Worm (Caenorhabditis elegans) whole organism, L3 larva: ENCODE data around the gene T26H8.4.

ENCODE experiments used
- ama-1 ChIP-seq: fragments of 150-350 bp; optimal IDR thresholded peaks from 2 replicates; lab custom pipeline; 2018
- ceh-28 ChIP-seq: fragments of 150-350 bp; optimal IDR thresholded peaks from 2 replicates; lab custom pipeline; 2014; ENCODE audit warnings: missing biosample characterization, missing genetic modification reagents, missing genetic modification characterization
- ceh-82 ChIP-seq: fragments of 150-350 bp; optimal IDR thresholded peaks from 2 replicates; lab custom pipeline; 2014; ENCODE audit warnings: missing biosample characterization, missing genetic modification characterization
- daf-12 ChIP-seq: fragments of 150-350 bp; optimal IDR thresholded peaks from 2 replicates; lab custom pipeline; 2014; ENCODE audit warnings: missing biosample characterization, missing genetic modification reagents, missing genetic modification characterization
- egl-5 ChIP-seq: fragments of 150-350 bp; optimal IDR thresholded peaks from 2 replicates; lab custom pipeline; 2017; ENCODE audit warnings: missing biosample characterization, missing genetic modification reagents, missing genetic modification characterization, inconsistent platforms
- elt-1 ChIP-seq: fragments of 150-350 bp; optimal IDR thresholded peaks from 2 replicates; lab custom pipeline; 2014; ENCODE audit warnings: missing biosample characterization, missing genetic modification characterization
- elt-2 ChIP-seq: sonication (generic microtip); optimal IDR thresholded peaks from 2 replicates; lab custom pipeline; 2016; ENCODE audit warnings: missing genetic modification reagents, mild to moderate bottlenecking, missing genetic modification characterization, missing compliant biosample characterization
- eor-1 ChIP-seq, 2 experiments: fragments of 150-350 bp; optimal IDR thresholded peaks; 2 replicates each; lab custom pipeline; 2014 to 2018; ENCODE audit warnings: missing biosample characterization in 2 of 2, missing genetic modification characterization in 2 of 2
- fkh-2 ChIP-seq: fragments of 150-350 bp; optimal IDR thresholded peaks from 2 replicates; lab custom pipeline; 2014; ENCODE audit warnings: missing biosample characterization, missing genetic modification reagents, missing genetic modification characterization
- fos-1 ChIP-seq: fragments of 150-350 bp; optimal IDR thresholded peaks from 2 replicates; lab custom pipeline; 2014; ENCODE audit warnings: missing biosample characterization, missing genetic modification characterization
- hmg-11 ChIP-seq: sonication (generic microtip); optimal IDR thresholded peaks from 2 replicates; lab custom pipeline; 2016; ENCODE audit warnings: missing genetic modification characterization, missing compliant biosample characterization
- jun-1 ChIP-seq: fragments of 150-350 bp; optimal IDR thresholded peaks from 2 replicates; lab custom pipeline; 2014; ENCODE audit warnings: missing biosample characterization, missing genetic modification reagents, missing genetic modification characterization
- lin-15B ChIP-seq: fragments of 150-350 bp; optimal IDR thresholded peaks from 2 replicates; lab custom pipeline; 2014; ENCODE audit warnings: missing biosample characterization, missing genetic modification characterization
- lin-39 ChIP-seq: fragments of 150-350 bp; optimal IDR thresholded peaks from 2 replicates; lab custom pipeline; 2018; ENCODE audit warnings: missing biosample characterization, missing genetic modification reagents, missing genetic modification characterization
- mml-1 ChIP-seq: fragments of 150-350 bp; sonication (generic microtip); optimal IDR thresholded peaks from 3 replicates; lab custom pipeline; 2014; ENCODE audit warnings: missing biosample characterization, missing genetic modification characterization
- nhr-11 ChIP-seq: fragments of 150-350 bp; optimal IDR thresholded peaks from 2 replicates; lab custom pipeline; 2014; ENCODE audit warnings: missing biosample characterization, missing genetic modification characterization
- nhr-23 ChIP-seq: fragments of 150-350 bp; optimal IDR thresholded peaks from 2 replicates; lab custom pipeline; 2014; ENCODE audit warnings: missing biosample characterization, missing genetic modification reagents, missing genetic modification characterization
- nhr-237 ChIP-seq: fragments of 150-350 bp; optimal IDR thresholded peaks from 2 replicates; lab custom pipeline; 2014; ENCODE audit warnings: missing biosample characterization, missing genetic modification characterization
- nhr-25 ChIP-seq: sonication (generic microtip); optimal IDR thresholded peaks from 2 replicates; lab custom pipeline; 2017; ENCODE audit warnings: missing biosample characterization, missing genetic modification characterization
- nhr-28 ChIP-seq: fragments of 150-350 bp; optimal IDR thresholded peaks from 2 replicates; lab custom pipeline; 2014; ENCODE audit warnings: missing biosample characterization, missing genetic modification characterization
- nhr-43 ChIP-seq: sonication (generic microtip); optimal IDR thresholded peaks from 2 replicates; lab custom pipeline; 2016; ENCODE audit warnings: mild to moderate bottlenecking, missing genetic modification characterization, missing compliant biosample characterization; ENCODE audit not compliant: poor library complexity, severe bottlenecking
- nhr-67 ChIP-seq: fragments of 150-350 bp; optimal IDR thresholded peaks from 2 replicates; lab custom pipeline; 2014; ENCODE audit warnings: missing biosample characterization, missing genetic modification characterization
- pha-4 ChIP-seq: fragments of 150-350 bp; optimal IDR thresholded peaks from 2 replicates; lab custom pipeline; 2014; ENCODE audit warnings: missing biosample characterization, missing genetic modification reagents, missing genetic modification characterization
- pqm-1 ChIP-seq: fragments of 150-350 bp; optimal IDR thresholded peaks from 2 replicates; lab custom pipeline; 2017; ENCODE audit warnings: missing biosample characterization, missing genetic modification characterization, inconsistent platforms
- skn-1 ChIP-seq: fragments of 150-350 bp; optimal IDR thresholded peaks from 2 replicates; lab custom pipeline; 2014; ENCODE audit warnings: missing biosample characterization, missing genetic modification characterization
- snpc-4 ChIP-seq: fragments of 150-350 bp; optimal IDR thresholded peaks from 2 replicates; lab custom pipeline; 2014; ENCODE audit warnings: missing biosample characterization, missing genetic modification characterization
- unc-39 ChIP-seq: sonication (generic microtip); optimal IDR thresholded peaks from 4 replicates; lab custom pipeline; 2017; ENCODE audit warnings: missing biosample characterization, missing genetic modification characterization
- unc-62 ChIP-seq: fragments of 150-350 bp; sonication (generic microtip); optimal IDR thresholded peaks from 4 replicates; lab custom pipeline; 2014; ENCODE audit warnings: missing biosample characterization, missing genetic modification reagents, missing genetic modification characterization
- ztf-4 ChIP-seq: fragments of 150-350 bp; optimal IDR thresholded peaks from 2 replicates; lab custom pipeline; 2014; ENCODE audit warnings: missing biosample characterization, missing genetic modification characterization

Gene T26H8.4

DNA sequence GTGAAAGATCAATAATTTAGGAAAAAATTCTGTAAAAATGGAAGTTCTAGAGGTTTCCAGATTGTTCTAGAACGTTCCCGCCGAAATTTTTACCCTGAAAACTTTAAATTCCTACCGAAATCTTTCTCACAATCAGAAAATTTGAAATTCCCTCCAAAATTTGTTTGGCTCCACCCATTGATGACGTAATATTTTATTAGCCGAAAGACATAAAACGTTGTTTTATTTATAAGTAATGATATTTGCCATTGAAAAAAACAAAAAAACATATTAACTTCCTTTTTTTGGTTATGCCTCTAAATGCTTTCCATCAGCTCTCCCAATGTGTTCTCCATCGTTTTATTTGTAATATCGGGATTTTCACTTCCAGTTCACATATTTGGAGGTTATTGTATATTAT lies 23.7 kb upstream of the T26H8.4 start, which contains the start of gene srh-295:
Gene srh-295, plus strand, starts transcription at position 301 of the 400 bp plus-strand sequence.
- TF ChIP-seq skn-1 (tag; lab: Kevin White, UChicago): no peak
- no peak for TF ChIP-seq elt-1 (tag; lab: Kevin White, UChicago)
- no peak for TF ChIP-seq ama-1
- no peak for TF ChIP-seq unc-62
- TF ChIP-seq nhr-237: no peak
- no peak for TF ChIP-seq nhr-67 (tag; lab: Kevin White, UChicago)
- TF ChIP-seq unc-39 (tag; lab: Kevin White, UChicago): no peak
- TF ChIP-seq, all 47 proteins: peak for 0

DNA sequence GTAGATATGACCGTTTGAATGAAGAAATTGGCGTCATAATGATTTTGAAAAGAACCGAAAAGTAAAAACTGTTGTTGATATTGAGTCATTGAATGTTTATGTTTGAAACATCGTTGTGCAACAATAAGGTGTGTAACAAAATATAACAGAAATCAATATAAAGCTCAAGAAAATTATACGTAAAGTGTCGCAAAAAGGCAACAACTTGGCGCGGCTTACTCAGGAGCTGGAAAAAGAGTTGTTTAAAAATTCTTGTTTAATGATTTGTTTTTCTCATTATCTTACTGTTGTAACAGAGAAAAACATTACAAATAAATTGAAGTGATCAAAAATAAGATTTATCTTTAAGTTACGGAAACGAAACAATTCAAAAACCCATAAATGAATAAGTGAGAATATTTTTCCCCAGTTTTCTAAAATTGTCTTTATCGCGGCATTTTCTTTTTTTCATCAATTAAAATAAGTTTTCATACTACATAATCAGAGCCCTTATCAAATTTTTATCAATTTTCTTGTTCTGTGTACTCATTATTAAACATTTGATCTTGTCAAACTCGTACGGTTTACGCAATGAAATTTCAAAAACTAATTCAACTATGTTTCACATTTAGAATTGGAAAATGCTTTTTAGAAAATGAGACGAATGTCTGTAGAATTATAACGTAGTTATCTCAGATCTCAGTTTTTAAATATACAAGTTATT lies 21.3 kb upstream of the T26H8.4 start, which contains the start of gene ZK1037.6:
Gene ZK1037.6, minus strand, starts transcription at position 51 of the 703 bp plus-strand sequence.
- TF ChIP-seq jun-1 (tag; lab: Kevin White, UChicago): peak; percentile 30
- TF ChIP-seq fkh-2: no peak
- TF ChIP-seq elt-2 (tag; lab: Kevin White, UChicago): peak; percentile 75

DNA sequence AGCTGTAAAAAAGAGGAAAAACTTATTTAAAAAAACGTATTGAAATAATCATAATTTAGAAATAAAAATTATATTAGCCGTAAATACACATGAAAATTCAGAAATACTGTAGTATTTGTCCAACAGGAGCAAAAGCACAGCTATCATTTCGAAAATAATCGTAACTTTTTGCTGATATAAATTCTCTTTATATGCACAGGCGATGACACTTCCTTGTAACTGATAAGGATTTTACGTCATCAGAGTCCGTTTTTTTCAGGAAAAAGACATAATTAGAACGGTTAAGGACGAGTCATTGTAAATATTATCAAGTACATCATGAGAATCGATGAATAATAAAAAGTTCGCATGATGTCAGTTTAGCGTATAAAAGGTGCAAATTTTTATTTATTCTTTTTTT lies 16.8 kb upstream of the T26H8.4 start:
- TF ChIP-seq elt-2 (tag; lab: Kevin White, UChicago) (peak; percentile 85), fkh-2 (no peak), pqm-1 (tag; lab: Kevin White, UChicago) (peak; percentile 63)

DNA sequence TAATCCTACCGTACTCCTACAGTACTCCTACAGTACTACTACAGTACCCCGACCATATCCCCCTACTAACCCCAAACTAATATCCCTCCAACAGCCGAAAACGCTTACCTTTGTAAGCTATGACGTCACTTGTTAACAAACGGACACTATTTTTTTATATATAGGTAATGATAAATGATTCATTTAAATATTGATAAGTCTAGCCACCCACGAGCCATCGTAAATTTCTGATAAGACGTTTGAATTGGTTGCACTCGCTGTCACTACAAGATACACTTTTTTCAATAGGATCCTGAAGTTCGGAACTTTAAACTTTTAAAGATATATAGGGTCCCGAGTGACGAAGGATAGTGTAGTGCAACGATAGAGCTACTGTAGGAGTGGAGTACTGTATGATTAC lies 16.0 kb upstream of the T26H8.4 start, which contains the start of gene nhr-247:
Gene nhr-247, plus strand, starts transcription at position 330 of the 400 bp plus-strand sequence.
- TF ChIP-seq elt-2 (tag; lab: Kevin White, UChicago) (peak; percentile 59), pqm-1 (tag; lab: Kevin White, UChicago) (peak; percentile 9)

DNA sequence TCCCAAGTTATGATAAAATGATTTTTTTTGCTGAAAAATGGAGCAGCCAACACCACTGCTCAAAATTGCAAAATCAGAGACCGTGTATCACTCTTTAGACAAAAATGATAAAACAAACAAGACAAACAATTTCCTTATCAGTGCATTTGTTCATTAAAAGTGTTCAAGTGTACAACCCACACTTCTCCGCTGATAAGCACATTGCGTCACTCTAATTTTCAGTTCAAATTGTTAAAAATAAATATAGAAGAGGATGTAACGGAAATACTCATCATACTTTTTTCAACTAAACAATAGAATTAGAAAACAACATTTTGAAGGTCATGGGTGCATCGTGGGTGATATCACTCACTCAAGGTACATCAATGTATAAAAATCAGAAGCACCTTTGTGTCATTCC lies 12.0 kb upstream of the T26H8.4 start, which contains the start of gene nhr-291:
Gene nhr-291, plus strand, starts transcription at position 324 of the 400 bp plus-strand sequence.
- no peak for TF ChIP-seq nhr-43 (tag; lab: Kevin White, UChicago)
- peak; percentile 99 for TF ChIP-seq pqm-1 (tag; lab: Kevin White, UChicago)
- TF ChIP-seq nhr-11 (tag; lab: Kevin White, UChicago): no peak
- peak; percentile 57 for TF ChIP-seq fos-1 (tag; lab: Kevin White, UChicago)
- TF ChIP-seq hmg-11: no peak
- TF ChIP-seq nhr-25 (tag; lab: Kevin White, UChicago): no peak
- TF ChIP-seq jun-1 (tag; lab: Kevin White, UChicago): peak; percentile 93
- TF ChIP-seq daf-12: no peak
- no peak for TF ChIP-seq lin-15B (tag; lab: Kevin White, UChicago)
- TF ChIP-seq nhr-23: no peak
- TF ChIP-seq nhr-28: no peak
- no peak for TF ChIP-seq mml-1 (tag; lab: Kevin White, UChicago)
- TF ChIP-seq elt-1 (tag; lab: Kevin White, UChicago): no peak
- TF ChIP-seq snpc-4 (tag; lab: Kevin White, UChicago): no peak
- TF ChIP-seq unc-39 (tag; lab: Kevin White, UChicago): no peak
- TF ChIP-seq nhr-67 (tag; lab: Kevin White, UChicago): no peak
- TF ChIP-seq lin-39 (tag; lab: Kevin White, UChicago): no peak
- TF ChIP-seq ceh-82 (tag; lab: Kevin White, UChicago): no peak
- TF ChIP-seq pha-4: peak; percentile 83
- TF ChIP-seq eor-1 (tag; optimal IDR thresholded peaks at IDR 0.05; lab: Kevin White, UChicago): no peak
- peak; percentile 62 for TF ChIP-seq skn-1 (tag; lab: Kevin White, UChicago)
- peak; percentile 99 for TF ChIP-seq elt-2 (tag; lab: Kevin White, UChicago)
- no peak for TF ChIP-seq fkh-2
- TF ChIP-seq nhr-237: no peak
- TF ChIP-seq unc-62: no peak
- no peak for TF ChIP-seq egl-5

DNA sequence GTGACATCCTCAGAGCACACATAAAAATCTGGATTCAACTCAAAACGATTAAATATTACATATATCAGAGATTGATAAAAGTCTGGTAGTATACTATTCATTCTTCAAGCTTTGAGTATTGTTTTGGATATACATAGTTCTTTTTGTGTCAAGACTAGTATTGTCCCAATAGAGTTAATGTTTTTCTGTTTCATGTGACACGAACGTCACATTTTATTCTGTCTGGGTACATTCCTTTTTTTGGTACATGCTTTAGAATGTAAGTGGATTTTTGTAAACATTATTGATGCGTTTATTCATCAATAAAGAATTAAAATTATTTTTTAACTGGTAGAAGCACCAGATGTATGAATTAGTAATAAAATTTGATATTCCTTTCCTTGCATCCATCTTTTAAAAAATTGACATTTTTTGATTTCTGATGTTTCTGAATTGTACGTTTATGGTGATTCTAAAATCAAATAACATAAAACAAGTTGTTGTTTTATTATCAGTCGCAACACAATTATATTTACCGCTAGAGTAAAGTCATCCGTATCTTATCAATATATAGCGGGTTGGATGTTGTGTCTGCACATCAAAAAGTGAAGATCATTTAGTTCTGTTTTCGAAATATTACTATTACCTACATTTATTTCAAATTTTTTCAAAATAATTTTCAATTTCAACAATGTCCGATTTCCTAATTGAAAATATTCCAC lies 9.3 kb upstream of the T26H8.4 start, which contains the start of the genes srt-22 and nhr-246:
Gene srt-22, minus strand, starts transcription at position 101 of the 701 bp plus-strand sequence.
Gene nhr-246, plus strand, starts transcription at position 651 of the 701 bp plus-strand sequence.
- TF ChIP-seq pqm-1 (tag; lab: Kevin White, UChicago) (peak; percentile 30), elt-2 (tag; lab: Kevin White, UChicago) (peak; percentile 6), nhr-28 (no peak), ztf-4 (tag; lab: Kevin White, UChicago) (no peak), ceh-28 (no peak)
